Worm (Caenorhabditis elegans) whole organism, L3 larva: ENCODE measurements around the gene nspb-9.

Source experiments
- ZK546.5 ChIP-seq: sonication (generic microtip); optimal IDR thresholded peaks from 2 replicates; lab custom pipeline; 2017; ENCODE audit warnings: missing biosample characterization, missing genetic modification characterization
- aly-2 ChIP-seq: fragments of 150-350 bp; optimal IDR thresholded peaks from 2 replicates; lab custom pipeline; 2014; ENCODE audit warnings: missing biosample characterization, missing genetic modification characterization
- ama-1 ChIP-seq: fragments of 150-350 bp; optimal IDR thresholded peaks from 2 replicates; lab custom pipeline; 2018
- ceh-16 ChIP-seq: sonication (generic microtip); optimal IDR thresholded peaks from 2 replicates; lab custom pipeline; 2017; ENCODE audit warnings: missing biosample characterization, missing genetic modification characterization
- ceh-28 ChIP-seq: fragments of 150-350 bp; optimal IDR thresholded peaks from 2 replicates; lab custom pipeline; 2014; ENCODE audit warnings: missing biosample characterization, missing genetic modification reagents, missing genetic modification characterization
- ceh-9 ChIP-seq: sonication (generic microtip); optimal IDR thresholded peaks from 2 replicates; lab custom pipeline; 2018; ENCODE audit warnings: missing biosample characterization, missing genetic modification characterization
- daf-12 ChIP-seq: fragments of 150-350 bp; optimal IDR thresholded peaks from 2 replicates; lab custom pipeline; 2014; ENCODE audit warnings: missing biosample characterization, missing genetic modification reagents, missing genetic modification characterization
- egl-27 ChIP-seq: sonication (generic microtip); optimal IDR thresholded peaks from 4 replicates; lab custom pipeline; 2017; ENCODE audit warnings: missing biosample characterization, missing genetic modification reagents, missing genetic modification characterization
- egl-5 ChIP-seq: fragments of 150-350 bp; optimal IDR thresholded peaks from 2 replicates; lab custom pipeline; 2017; ENCODE audit warnings: missing biosample characterization, missing genetic modification reagents, missing genetic modification characterization, inconsistent platforms
- elt-1 ChIP-seq: fragments of 150-350 bp; optimal IDR thresholded peaks from 2 replicates; lab custom pipeline; 2014; ENCODE audit warnings: missing biosample characterization, missing genetic modification characterization
- elt-2 ChIP-seq: sonication (generic microtip); optimal IDR thresholded peaks from 2 replicates; lab custom pipeline; 2016; ENCODE audit warnings: missing genetic modification reagents, mild to moderate bottlenecking, missing genetic modification characterization, missing compliant biosample characterization
- elt-3 ChIP-seq, 3 experiments: fragments of 150-350 bp in 1 of 3; sonication (generic microtip) in 2 of 3; optimal IDR thresholded peaks; 2 replicates in 2 of 3; 4 replicates in 1 of 3; lab custom pipeline; 2014 to 2017; ENCODE audit warnings: missing biosample characterization in 3 of 3, missing genetic modification characterization in 3 of 3
- fkh-10 ChIP-seq: sonication (generic microtip); optimal IDR thresholded peaks from 2 replicates; lab custom pipeline; 2017; ENCODE audit warnings: missing biosample characterization, missing genetic modification reagents, missing genetic modification characterization
- fos-1 ChIP-seq: fragments of 150-350 bp; optimal IDR thresholded peaks from 2 replicates; lab custom pipeline; 2014; ENCODE audit warnings: missing biosample characterization, missing genetic modification characterization
- hmg-11 ChIP-seq: sonication (generic microtip); optimal IDR thresholded peaks from 2 replicates; lab custom pipeline; 2016; ENCODE audit warnings: missing genetic modification characterization, missing compliant biosample characterization
- lin-15B ChIP-seq: fragments of 150-350 bp; optimal IDR thresholded peaks from 2 replicates; lab custom pipeline; 2014; ENCODE audit warnings: missing biosample characterization, missing genetic modification characterization
- lin-39 ChIP-seq: fragments of 150-350 bp; optimal IDR thresholded peaks from 2 replicates; lab custom pipeline; 2018; ENCODE audit warnings: missing biosample characterization, missing genetic modification reagents, missing genetic modification characterization
- lsy-12 ChIP-seq: sonication (generic microtip); optimal IDR thresholded peaks from 2 replicates; lab custom pipeline; 2016; ENCODE audit warnings: mild to moderate bottlenecking, missing genetic modification characterization, missing compliant biosample characterization
- nfya-1 ChIP-seq: sonication (generic microtip); optimal IDR thresholded peaks from 2 replicates; lab custom pipeline; 2017; ENCODE audit warnings: missing genetic modification characterization, mild to moderate bottlenecking, missing compliant biosample characterization, antibody characterized with exemption, moderate library complexity; ENCODE audit not compliant: insufficient read depth
- nhr-12 ChIP-seq: fragments of 150-350 bp; optimal IDR thresholded peaks from 2 replicates; lab custom pipeline; 2014; ENCODE audit warnings: missing biosample characterization, missing genetic modification characterization
- nhr-23 ChIP-seq: fragments of 150-350 bp; optimal IDR thresholded peaks from 2 replicates; lab custom pipeline; 2014; ENCODE audit warnings: missing biosample characterization, missing genetic modification reagents, missing genetic modification characterization
- nhr-237 ChIP-seq: fragments of 150-350 bp; optimal IDR thresholded peaks from 2 replicates; lab custom pipeline; 2014; ENCODE audit warnings: missing biosample characterization, missing genetic modification characterization
- nhr-25 ChIP-seq: sonication (generic microtip); optimal IDR thresholded peaks from 2 replicates; lab custom pipeline; 2017; ENCODE audit warnings: missing biosample characterization, missing genetic modification characterization
- nhr-28 ChIP-seq: fragments of 150-350 bp; optimal IDR thresholded peaks from 2 replicates; lab custom pipeline; 2014; ENCODE audit warnings: missing biosample characterization, missing genetic modification characterization
- nhr-67 ChIP-seq: fragments of 150-350 bp; optimal IDR thresholded peaks from 2 replicates; lab custom pipeline; 2014; ENCODE audit warnings: missing biosample characterization, missing genetic modification characterization
- nhr-76 ChIP-seq: fragments of 150-350 bp; sonication (generic microtip); optimal IDR thresholded peaks from 5 replicates; lab custom pipeline; 2014; ENCODE audit warnings: missing biosample characterization, missing genetic modification characterization
- pha-4 ChIP-seq: fragments of 150-350 bp; optimal IDR thresholded peaks from 2 replicates; lab custom pipeline; 2014; ENCODE audit warnings: missing biosample characterization, missing genetic modification reagents, missing genetic modification characterization
- pqm-1 ChIP-seq: fragments of 150-350 bp; optimal IDR thresholded peaks from 2 replicates; lab custom pipeline; 2017; ENCODE audit warnings: missing biosample characterization, missing genetic modification characterization, inconsistent platforms
- sea-2 ChIP-seq: fragments of 150-350 bp; sonication (generic microtip); optimal IDR thresholded peaks from 4 replicates; lab custom pipeline; 2014; ENCODE audit warnings: missing biosample characterization, missing genetic modification reagents, missing genetic modification characterization
- skn-1 ChIP-seq: fragments of 150-350 bp; optimal IDR thresholded peaks from 2 replicates; lab custom pipeline; 2014; ENCODE audit warnings: missing biosample characterization, missing genetic modification characterization
- unc-39 ChIP-seq: sonication (generic microtip); optimal IDR thresholded peaks from 4 replicates; lab custom pipeline; 2017; ENCODE audit warnings: missing biosample characterization, missing genetic modification characterization
- zag-1 ChIP-seq: fragments of 150-350 bp; optimal IDR thresholded peaks from 2 replicates; lab custom pipeline; 2014; ENCODE audit warnings: missing biosample characterization, missing genetic modification characterization
- ztf-11 ChIP-seq: fragments of 150-350 bp; optimal IDR thresholded peaks from 2 replicates; lab custom pipeline; 2014; ENCODE audit warnings: missing biosample characterization, missing genetic modification characterization
- ztf-4 ChIP-seq: fragments of 150-350 bp; optimal IDR thresholded peaks from 2 replicates; lab custom pipeline; 2014; ENCODE audit warnings: missing biosample characterization, missing genetic modification characterization

The nspb-9 gene

DNA sequence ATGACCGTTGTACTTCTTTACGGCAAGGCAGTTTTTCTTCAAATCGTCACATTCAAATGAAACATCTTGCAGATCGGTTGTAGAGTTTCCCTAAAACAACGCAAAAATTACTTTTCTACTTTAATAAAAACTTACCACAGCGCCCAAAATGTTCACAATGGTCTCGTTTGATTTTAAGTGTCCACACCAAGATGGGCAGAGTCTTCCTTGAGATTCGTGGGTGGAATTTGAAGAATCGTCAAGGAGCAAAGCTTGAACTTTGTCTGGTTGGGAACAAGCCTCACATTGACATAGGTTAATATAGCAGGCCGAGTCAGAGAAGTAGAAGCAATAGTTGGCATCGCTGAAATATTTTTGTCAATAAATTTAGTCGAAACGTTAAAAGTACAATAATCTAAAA lies 24.4 kb downstream of the nspb-9 start:
- no peak for TF ChIP-seq egl-27 (tag; lab: Kevin White, UChicago)
- TF ChIP-seq fkh-10 = no peak
- TF ChIP-seq ztf-4 (tag; lab: Kevin White, UChicago) = peak; percentile 52
- TF ChIP-seq hmg-11 (tag; lab: Kevin White, UChicago) = no peak
- TF ChIP-seq nhr-67 = no peak
- TF ChIP-seq pha-4 (tag; lab: Kevin White, UChicago) = no peak
- TF ChIP-seq nhr-25 = no peak
- TF ChIP-seq aly-2 (tag; lab: Kevin White, UChicago) = no peak
- no peak for TF ChIP-seq elt-3 (tag; optimal IDR thresholded peaks at IDR 0.05; lab: Kevin White, UChicago)
- TF ChIP-seq lsy-12 (tag; lab: Kevin White, UChicago) = peak; percentile 4
- no peak for TF ChIP-seq sea-2
- no peak for TF ChIP-seq ceh-9 (tag; lab: Kevin White, UChicago)
- TF ChIP-seq nhr-28 = no peak
- TF ChIP-seq nhr-237 = no peak
- no peak for TF ChIP-seq ceh-28 (tag; lab: Kevin White, UChicago)
- no peak for TF ChIP-seq lin-39
- TF ChIP-seq ztf-11 = no peak
- no peak for TF ChIP-seq fos-1 (tag; lab: Kevin White, UChicago)
- TF ChIP-seq nfya-1 = no peak
- no peak for TF ChIP-seq ceh-16 (tag; lab: Kevin White, UChicago)
- no peak for TF ChIP-seq pqm-1
- no peak for TF ChIP-seq nhr-76 (tag; lab: Kevin White, UChicago)
- TF ChIP-seq ama-1 (lab: Kevin White, UChicago) = peak; percentile 84
- TF ChIP-seq daf-12 = no peak
- TF ChIP-seq ZK546.5 = no peak

- TF ChIP-seq ama-1 (lab: Kevin White, UChicago) (peak; percentile 71), elt-1 (tag; lab: Kevin White, UChicago) (peak; percentile 50), nhr-23 (tag; lab: Kevin White, UChicago) (peak; percentile 18), skn-1 (tag; lab: Kevin White, UChicago) (no peak), ZK546.5 (no peak), unc-39 (tag; lab: Kevin White, UChicago) (no peak)
Measured at ce11 chrII:14605479-14605878, 24.8 kb downstream of the nspb-9 start, which contains the start of gene F19H8.2. Gene F19H8.2 (minus strand): TSS chrII:14605869.

DNA sequence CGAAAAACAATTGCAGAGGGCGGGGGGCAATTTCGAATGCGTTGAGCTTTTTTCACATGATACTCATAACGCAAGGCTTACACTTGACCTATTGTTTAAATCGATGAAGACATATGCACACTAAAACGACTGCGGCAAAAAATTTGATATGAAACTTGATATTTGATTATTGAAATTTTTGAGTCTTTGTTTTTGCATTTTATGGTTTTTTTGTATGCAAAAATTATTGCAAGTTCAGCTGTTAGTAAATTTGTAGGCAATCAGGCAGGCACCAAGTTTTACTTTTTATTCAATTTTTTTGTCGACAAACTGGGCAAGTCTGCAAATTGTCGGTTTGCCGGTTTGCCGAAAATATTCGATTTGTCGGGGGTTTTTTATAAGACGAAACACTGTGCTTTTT lies 25.5 kb downstream of the nspb-9 start, which contains the start of gene arl-3:
TSS of gene arl-3 (plus strand) at position 301 of the 400 bp plus-strand sequence.
- TF ChIP-seq skn-1 (tag; lab: Kevin White, UChicago) (peak; percentile 7), daf-12 (no peak)

- TF ChIP-seq ZK546.5 = no peak
- no peak for TF ChIP-seq fkh-10
- TF ChIP-seq ama-1 (lab: Kevin White, UChicago) = peak; percentile 92
- TF ChIP-seq nhr-12 (tag; lab: Kevin White, UChicago) = no peak
- peak; percentile 71 for TF ChIP-seq ztf-4 (tag; lab: Kevin White, UChicago)
Measured at ce11 chrII:14608508-14608907, 27.8 kb downstream of the nspb-9 start.

DNA sequence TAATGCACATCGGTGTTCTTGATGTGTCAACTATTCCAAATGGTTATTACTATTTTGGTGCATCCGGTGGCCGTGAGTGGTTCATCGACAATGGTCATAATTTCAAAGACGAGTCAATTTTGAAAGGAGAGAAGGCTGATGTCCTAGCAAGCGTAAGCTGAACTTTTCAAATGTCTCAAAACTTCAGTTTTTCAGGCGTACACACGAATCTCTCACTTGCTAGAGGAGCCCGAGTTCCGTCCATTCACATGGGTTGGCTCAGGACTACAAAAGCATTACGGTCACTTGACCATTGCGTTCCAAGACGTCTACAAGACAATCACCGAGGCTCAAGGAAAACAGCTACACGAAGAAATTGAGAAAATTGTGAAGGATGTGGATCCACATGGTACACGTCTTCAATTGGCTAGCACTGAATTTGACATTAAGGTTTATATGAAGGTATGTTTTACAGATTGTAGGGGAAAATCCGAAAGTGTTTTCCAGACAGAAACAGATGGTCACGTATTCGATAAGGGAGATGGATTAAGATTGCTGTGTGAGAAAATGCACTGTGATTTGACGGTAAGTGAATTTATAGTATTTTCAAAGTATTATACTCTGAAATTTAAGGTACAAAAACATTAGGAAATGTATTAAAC lies 28.8 kb downstream of the nspb-9 start:
- TF ChIP-seq zag-1 (tag; lab: Kevin White, UChicago) (no peak), unc-39 (tag; lab: Kevin White, UChicago) (no peak), ama-1 (lab: Kevin White, UChicago) (peak; percentile 81), egl-5 (tag; lab: Kevin White, UChicago) (no peak), ZK546.5 (no peak)

DNA sequence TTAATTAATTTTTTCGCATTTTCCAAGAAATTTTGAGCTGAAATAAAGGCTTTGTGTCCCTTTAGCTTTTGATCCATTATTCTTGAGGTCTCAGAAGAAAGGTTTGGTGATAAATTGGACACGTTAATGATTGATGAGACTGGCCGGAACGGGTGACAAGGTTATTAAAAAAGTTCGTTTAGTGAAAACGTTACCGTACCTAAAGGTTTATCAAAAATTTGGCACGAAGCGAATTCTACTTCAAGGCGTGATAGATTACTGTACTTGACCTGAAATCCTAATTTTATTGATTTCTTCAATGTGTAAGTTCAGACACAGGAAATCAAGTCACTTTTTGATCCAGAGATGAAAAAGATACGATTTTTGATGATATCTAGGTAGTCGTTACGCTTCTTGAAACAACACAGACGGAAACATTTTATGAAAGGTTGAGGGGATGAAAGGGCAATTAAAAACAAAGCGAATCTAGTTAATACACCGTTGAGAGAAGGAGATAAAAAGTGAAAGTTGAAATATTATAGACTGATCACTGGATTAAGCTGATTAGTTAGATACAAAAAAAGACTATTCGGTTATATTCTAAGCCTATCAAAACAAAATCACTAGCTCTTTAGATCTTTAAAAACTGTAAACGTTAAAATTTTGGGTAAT lies 30.0 kb downstream of the nspb-9 start:
- TF ChIP-seq ztf-4 (tag; lab: Kevin White, UChicago) = peak; percentile 24
- TF ChIP-seq fos-1 (tag; lab: Kevin White, UChicago) = no peak
- no peak for TF ChIP-seq nhr-237
- no peak for TF ChIP-seq nfya-1
- TF ChIP-seq zag-1 (tag; lab: Kevin White, UChicago) = no peak
- TF ChIP-seq elt-2 (tag; lab: Kevin White, UChicago) = peak; percentile 15
- TF ChIP-seq ama-1 (lab: Kevin White, UChicago) = peak; percentile 65
- peak; percentile 39 for TF ChIP-seq elt-1 (tag; lab: Kevin White, UChicago)
- no peak for TF ChIP-seq lin-15B
- no peak for TF ChIP-seq elt-3 (tag; optimal IDR thresholded peaks at IDR 0.05; lab: Kevin White, UChicago)
